Worm (Caenorhabditis elegans): ENCODE data around the gene T04F3.4.
A peak's percentile ranks its signal among the peaks of the same experiment; 100 is the strongest.

T04F3.4 gene

DNA sequence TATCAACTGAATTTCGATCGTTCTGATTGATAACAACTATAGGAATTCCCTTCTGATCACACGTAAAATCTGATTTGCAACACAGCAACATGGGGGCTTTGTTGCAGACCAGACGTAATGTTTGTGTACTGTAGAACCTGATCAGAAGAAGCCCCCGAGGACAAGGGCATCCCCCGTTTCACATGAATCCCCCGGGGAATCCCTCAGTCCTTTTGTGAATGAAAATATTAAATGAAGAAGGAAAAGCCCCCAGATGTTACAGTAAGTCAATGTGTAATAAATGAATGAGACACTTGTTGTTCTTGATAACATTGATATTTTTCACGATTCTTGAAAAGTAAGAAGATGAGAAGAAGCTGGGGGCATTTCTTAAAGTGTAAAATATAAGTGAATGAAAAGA lies 31.3 kb upstream of the T04F3.4 start:
- no peak for TF ChIP-seq pha-4 (tag; optimal IDR thresholded peaks at IDR 0.05)
- TF ChIP-seq nhr-25 (tag; optimal IDR thresholded peaks at IDR 0.05) = peak; percentile 64
- peak; percentile 52 for TF ChIP-seq nhr-43 (tag; optimal IDR thresholded peaks at IDR 0.05; ENCODE audit: poor library complexity, severe bottlenecking)

DNA sequence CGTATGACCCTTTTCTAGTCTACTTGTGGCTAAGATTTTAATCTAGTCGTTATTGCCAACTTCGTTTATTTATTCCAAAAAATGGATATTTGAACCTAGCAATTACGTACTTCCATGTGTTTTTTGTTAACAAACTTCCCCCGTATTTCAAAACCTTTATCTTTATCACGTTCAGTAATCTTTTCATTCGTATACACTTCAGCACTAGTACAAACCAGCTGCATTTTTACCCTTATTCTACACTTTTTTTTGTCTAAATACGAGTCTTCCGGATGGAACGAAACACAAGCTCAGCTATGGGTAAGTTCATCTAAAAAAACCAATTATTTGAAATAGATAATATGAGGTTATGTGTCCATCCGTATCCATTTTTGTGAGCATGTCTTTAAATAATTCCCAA lies 26.6 kb upstream of the T04F3.4 start, which contains the start of gene D2023.1:
TSS of gene D2023.1 (plus strand) at position 77 of the 400 bp plus-strand sequence.
- TF ChIP-seq ztf-11 (tag; optimal IDR thresholded peaks at IDR 0.05) = no peak
- TF ChIP-seq ceh-9 (tag; optimal IDR thresholded peaks at IDR 0.05) = no peak
- TF ChIP-seq unc-39 (tag; optimal IDR thresholded peaks at IDR 0.05) = no peak
- no peak for TF ChIP-seq nhr-11 (tag; optimal IDR thresholded peaks at IDR 0.05)
- no peak for TF ChIP-seq mdl-1 (tag; optimal IDR thresholded peaks at IDR 0.05)
- TF ChIP-seq daf-12 (tag; optimal IDR thresholded peaks at IDR 0.05) = no peak
- no peak for TF ChIP-seq unc-62 (GFP tag; optimal IDR thresholded peaks at IDR 0.05)
- no peak for TF ChIP-seq R02D3.7 (tag; optimal IDR thresholded peaks at IDR 0.05)
- TF ChIP-seq lin-15B (tag; optimal IDR thresholded peaks at IDR 0.05) = no peak
- no peak for TF ChIP-seq elt-3 (tag; optimal IDR thresholded peaks at IDR 0.05)
- TF ChIP-seq nhr-23 (tag; optimal IDR thresholded peaks at IDR 0.05) = no peak
- no peak for TF ChIP-seq egl-27 (tag; optimal IDR thresholded peaks at IDR 0.05)
- TF ChIP-seq fkh-2 (tag; optimal IDR thresholded peaks at IDR 0.05) = no peak
- no peak for TF ChIP-seq elt-1 (tag; optimal IDR thresholded peaks at IDR 0.05)
- TF ChIP-seq nhr-67 (tag; optimal IDR thresholded peaks at IDR 0.05) = no peak
- no peak for TF ChIP-seq aly-2 (tag; optimal IDR thresholded peaks at IDR 0.05)
- no peak for TF ChIP-seq nhr-12 (tag; optimal IDR thresholded peaks at IDR 0.05)
- no peak for TF ChIP-seq ceh-82 (tag; optimal IDR thresholded peaks at IDR 0.05)
- TF ChIP-seq ZK546.5 (tag; optimal IDR thresholded peaks at IDR 0.05) = no peak
- TF ChIP-seq nhr-25 (tag; optimal IDR thresholded peaks at IDR 0.05) = no peak

ce11 chrV:11787742-11788238 lies 24.9 kb upstream of the T04F3.4 start, which contains the start of gene F55A11.8:
Gene F55A11.8 (plus strand): TSS chrV:11788188.
- TF ChIP-seq lsy-12 (tag; optimal IDR thresholded peaks at IDR 0.05) (no peak), hmg-11 (tag; optimal IDR thresholded peaks at IDR 0.05) (no peak), fos-1 (tag; optimal IDR thresholded peaks at IDR 0.05) (no peak), ama-1 (optimal IDR thresholded peaks at IDR 0.05) (no peak), pqm-1 (tag; optimal IDR thresholded peaks at IDR 0.05) (no peak), egl-5 (tag; optimal IDR thresholded peaks at IDR 0.05) (no peak), ceh-9 (tag; optimal IDR thresholded peaks at IDR 0.05) (no peak), nfya-1 (tag; optimal IDR thresholded peaks at IDR 0.05; ENCODE audit: insufficient read depth) (no peak)

DNA sequence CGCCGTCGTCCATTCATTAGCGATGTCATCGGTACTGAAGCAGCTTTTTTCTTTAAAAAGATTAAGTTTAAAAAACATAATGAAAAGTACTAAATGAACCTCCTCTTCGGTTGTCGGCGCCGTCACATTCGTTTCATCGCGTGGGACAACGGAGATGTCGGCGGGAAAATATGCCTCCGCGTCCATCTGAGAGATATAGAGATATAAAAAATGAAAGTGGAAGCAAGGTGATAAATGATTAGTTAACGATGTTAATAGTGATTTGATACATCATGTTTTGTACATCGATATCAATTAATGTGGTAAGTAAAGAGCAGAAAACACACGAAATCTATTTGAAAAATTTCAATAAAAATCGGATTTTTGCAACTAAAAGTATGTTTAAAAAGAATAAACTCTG lies 24.4 kb upstream of the T04F3.4 start, which contains the start of gene F55A11.7:
TSS of gene F55A11.7 (minus strand) at position 186 of the 400 bp plus-strand sequence.
- TF ChIP-seq nhr-77 (tag; optimal IDR thresholded peaks at IDR 0.05) (no peak), fkh-10 (GFP tag; optimal IDR thresholded peaks at IDR 0.05) (no peak), lin-15B (tag; optimal IDR thresholded peaks at IDR 0.05) (no peak), eor-1 (tag; optimal IDR thresholded peaks at IDR 0.05) (no peak), unc-62 (GFP tag; optimal IDR thresholded peaks at IDR 0.05) (no peak), tbx-2 (tag; optimal IDR thresholded peaks at IDR 0.05) (no peak), nhr-67 (tag; optimal IDR thresholded peaks at IDR 0.05) (no peak), egl-5 (tag; optimal IDR thresholded peaks at IDR 0.05) (no peak), pqm-1 (tag; optimal IDR thresholded peaks at IDR 0.05) (no peak), unc-39 (tag; optimal IDR thresholded peaks at IDR 0.05) (no peak), fkh-2 (tag; optimal IDR thresholded peaks at IDR 0.05) (no peak), skn-1 (tag; optimal IDR thresholded peaks at IDR 0.05) (no peak), ceh-28 (tag; optimal IDR thresholded peaks at IDR 0.05) (no peak), nhr-28 (tag; optimal IDR thresholded peaks at IDR 0.05) (no peak)

Measured in whole organism, L3 larva.